Worm (Caenorhabditis elegans): ENCODE data around the gene frpr-15.

The frpr-15 gene

ce11 chrV:12644500-12644899, 35.4 kb upstream of the frpr-15 start, which contains the start of gene F56H9.8:
TSS of gene F56H9.8 (plus strand) at chrV:12644800.
- TF ChIP-seq Y79H2A.3 (GFP tag; conservative IDR thresholded peaks at IDR 0.05) = no peak
- no peak for TF ChIP-seq dpl-1 (GFP tag; optimal IDR thresholded peaks at IDR 0.05)
- no peak for TF ChIP-seq him-1 (tag; optimal IDR thresholded peaks at IDR 0.05)
- TF ChIP-seq D2030.7 (GFP tag; IDR thresholded peaks at IDR 0.05) = no peak
- TF ChIP-seq ekl-4 (GFP tag; IDR thresholded peaks at IDR 0.05) = no peak
- TF ChIP-seq madf-6 (GFP tag; IDR thresholded peaks at IDR 0.05) = no peak
- TF ChIP-seq rpc-1 (optimal IDR thresholded peaks at IDR 0.05) = no peak
- no peak for TF ChIP-seq rpc-1 (tag; optimal IDR thresholded peaks at IDR 0.05)
- TF ChIP-seq attf-5 (GFP tag; optimal IDR thresholded peaks at IDR 0.05) = no peak
- TF ChIP-seq madf-10 (tag; optimal IDR thresholded peaks at IDR 0.05) = no peak
- TF ChIP-seq nfyb-1 (GFP tag; IDR thresholded peaks at IDR 0.05) = no peak
- no peak for TF ChIP-seq sea-2 (GFP tag; IDR thresholded peaks at IDR 0.05)
- no peak for TF ChIP-seq attf-3 (GFP tag; conservative IDR thresholded peaks at IDR 0.05)
- TF ChIP-seq lin-40 (tag; optimal IDR thresholded peaks at IDR 0.05) = no peak
- no peak for TF ChIP-seq nfya-1 (tag; optimal IDR thresholded peaks at IDR 0.05; ENCODE audit: borderline replicate concordance, insufficient read depth)
- TF ChIP-seq snpc-1.1 (tag; optimal IDR thresholded peaks at IDR 0.05; ENCODE audit: insufficient read depth) = no peak
- TF ChIP-seq repo-1 (tag; optimal IDR thresholded peaks at IDR 0.05) = no peak
- TF ChIP-seq sdz-38 (tag; optimal IDR thresholded peaks at IDR 0.05) = no peak
- no peak for TF ChIP-seq aptf-3 (GFP tag; IDR thresholded peaks at IDR 0.05)

- TF ChIP-seq ceh-79 (tag; optimal IDR thresholded peaks at IDR 0.05) = no peak
- no peak for TF ChIP-seq lsl-1 (GFP tag; optimal IDR thresholded peaks at IDR 0.05)
- TF ChIP-seq let-607 (tag; optimal IDR thresholded peaks at IDR 0.05) = no peak
- no peak for TF ChIP-seq Y56A3A.18 (GFP tag; IDR thresholded peaks at IDR 0.05)
- no peak for TF ChIP-seq ama-1 (optimal IDR thresholded peaks at IDR 0.05)
- TF ChIP-seq ama-1 (GFP tag; optimal IDR thresholded peaks at IDR 0.05) = no peak
- no peak for TF ChIP-seq somi-1 (GFP tag; optimal IDR thresholded peaks at IDR 0.05)
- TF ChIP-seq ceh-27 (GFP tag; optimal IDR thresholded peaks at IDR 0.05) = no peak
- no peak for TF ChIP-seq Y53G8AR.9 (GFP tag; conservative IDR thresholded peaks at IDR 0.05)
These were observed 30.7 kb upstream of the frpr-15 start, which contains the start of gene gpa-9 for ce11 chrV:12649213-12649612. TSS of gene gpa-9 (minus strand) at chrV:12649313.

ce11 chrV:12649636-12650035, 30.3 kb upstream of the frpr-15 start, which contains the start of gene lin-25:
TSS of gene lin-25 (plus strand) at chrV:12649925.
- no peak for TF ChIP-seq tlf-1 (GFP tag; optimal IDR thresholded peaks at IDR 0.05)
- peak; percentile 53 for TF ChIP-seq nhr-80 (tag; optimal IDR thresholded peaks at IDR 0.05)
- TF ChIP-seq ZK185.1 (tag; optimal IDR thresholded peaks at IDR 0.05; ENCODE audit: poor library complexity, severe bottlenecking) = peak; percentile 23

- no peak for TF ChIP-seq lsl-1 (GFP tag; optimal IDR thresholded peaks at IDR 0.05)
- TF ChIP-seq Y95B8A.8 (GFP tag; IDR thresholded peaks at IDR 0.05) = no peak
- no peak for TF ChIP-seq nfya-1 (tag; optimal IDR thresholded peaks at IDR 0.05; ENCODE audit: borderline replicate concordance, insufficient read depth)
- TF ChIP-seq chd-7 (tag; optimal IDR thresholded peaks at IDR 0.05) = no peak
- TF ChIP-seq F55B11.4 (tag; optimal IDR thresholded peaks at IDR 0.05; ENCODE audit: borderline replicate concordance, insufficient read depth) = no peak
- no peak for TF ChIP-seq zfh-2 (GFP tag; conservative IDR thresholded peaks at IDR 0.05)
- TF ChIP-seq hsf-1 (GFP tag; IDR thresholded peaks at IDR 0.05) = no peak
- TF ChIP-seq bed-2 (GFP tag; IDR thresholded peaks at IDR 0.05) = no peak
- no peak for TF ChIP-seq unc-130 (GFP tag; optimal IDR thresholded peaks at IDR 0.05)
- TF ChIP-seq ztf-26 (tag; optimal IDR thresholded peaks at IDR 0.05) = no peak
- no peak for TF ChIP-seq egrh-3 (GFP tag; IDR thresholded peaks at IDR 0.05)
- TF ChIP-seq somi-1 (GFP tag; optimal IDR thresholded peaks at IDR 0.05) = no peak
- no peak for TF ChIP-seq B0336.3 (GFP tag; IDR thresholded peaks at IDR 0.05)
- TF ChIP-seq attf-3 (GFP tag; conservative IDR thresholded peaks at IDR 0.05) = no peak
- no peak for TF ChIP-seq B0261.1 (tag; optimal IDR thresholded peaks at IDR 0.05)
- TF ChIP-seq Y53G8AR.9 (GFP tag; conservative IDR thresholded peaks at IDR 0.05) = no peak
- TF ChIP-seq ccch-3 (GFP tag; optimal IDR thresholded peaks at IDR 0.05) = no peak
- no peak for TF ChIP-seq F57A8.1 (GFP tag; optimal IDR thresholded peaks at IDR 0.05)
These were observed 21.8 kb upstream of the frpr-15 start, which contains the start of gene W05B10.6 for ce11 chrV:12658142-12658541. TSS of gene W05B10.6 (minus strand) at chrV:12658242.
